Fruit fly (Drosophila melanogaster): Measurements from ENCODE around the gene CG5916.

dm6 chr3R:16146632-16147453 lies at the start of gene CG5916, which contains the start of gene Mic26-27:
- peak; percentile 33 for TF ChIP-seq CG32264 (GFP tag; optimal IDR thresholded peaks at IDR 0.05)
- peak; percentile 60 for TF ChIP-seq h (GFP tag; optimal IDR thresholded peaks at IDR 0.05)
- TF ChIP-seq ey (GFP tag; optimal IDR thresholded peaks at IDR 0.05), result peak; percentile 29
- no peak for TF ChIP-seq Mio (GFP tag; optimal IDR thresholded peaks at IDR 0.05)
- TF ChIP-seq tai (GFP tag; optimal IDR thresholded peaks at IDR 0.05), result no peak
- peak; percentile 75 for TF ChIP-seq rgr (GFP tag; optimal IDR thresholded peaks at IDR 0.05)
- no peak for TF ChIP-seq sage (GFP tag; optimal IDR thresholded peaks at IDR 0.05)
- TF ChIP-seq Hr78 (GFP tag; optimal IDR thresholded peaks at IDR 0.05), result no peak

Measured in whole organism, wandering third instar larva.